Fruit fly (Drosophila melanogaster) Kc167 (cell line): ENCODE measurements around the gene CG6481.

Experiments used
- Myc ChIP-seq: fragments of >200 bp; optimal IDR thresholded peaks from 2 replicates; lab custom pipeline; 2017; ENCODE audit warnings: missing external identifiers
- Sin3A ChIP-seq: fragments of >200 bp; optimal IDR thresholded peaks from 2 replicates; lab custom pipeline; 2018; ENCODE audit warnings: missing external identifiers
- h ChIP-seq: fragments of >200 bp; optimal IDR thresholded peaks from 3 replicates; lab custom pipeline; 2018; ENCODE audit warnings: missing external identifiers
- psq ChIP-seq: fragments of >200 bp; optimal IDR thresholded peaks from 2 replicates; lab custom pipeline; 2017; ENCODE audit warnings: missing external identifiers

dm6 chrX:18552451-18552850, 30.2 kb upstream of the CG6481 start:
- TF ChIP-seq Sin3A (lab: Kevin White, UChicago) (no peak), h (lab: Kevin White, UChicago) (no peak), Myc (lab: Kevin White, UChicago) (no peak), psq (lab: Kevin White, UChicago) (no peak)
